Worm (Caenorhabditis elegans): Measurements from ENCODE around the gene hsp-75.

- no peak for TF ChIP-seq ama-1 (optimal IDR thresholded peaks at IDR 0.05)
- no peak for TF ChIP-seq madf-2 (tag; optimal IDR thresholded peaks at IDR 0.05)
- TF ChIP-seq nhr-232 (tag; optimal IDR thresholded peaks at IDR 0.05), result no peak
- TF ChIP-seq pqm-1 (tag; optimal IDR thresholded peaks at IDR 0.05), result no peak
- TF ChIP-seq F13H6.1 (tag; optimal IDR thresholded peaks at IDR 0.05), result no peak
These were observed 38.0 kb downstream of the hsp-75 start, which contains the start of the genes F37C12.21 and F37C12.10 for ce11 chrIII:7188300-7189052.

Data from whole organism, late embryonic.